Worm (Caenorhabditis elegans) whole organism, late embryonic: Measurements from ENCODE around the gene gst-27.

Experiments
- C38D4.7 ChIP-seq: fragments of 200-800 bp; sonication (Bioruptor generic); optimal IDR thresholded peaks from 2 replicates; lab custom pipeline; 2018; ENCODE audit warnings: mild to moderate bottlenecking, missing genetic modification characterization, moderate library complexity, missing compliant biosample characterization
- ceh-30 ChIP-seq: fragments of 150-350 bp; optimal IDR thresholded peaks from 2 replicates; lab custom pipeline; 2014; ENCODE audit warnings: missing biosample characterization, missing genetic modification characterization
- ceh-31 ChIP-seq: sonication (generic microtip); optimal IDR thresholded peaks from 2 replicates; lab custom pipeline; 2016; ENCODE audit warnings: missing genetic modification characterization, missing compliant biosample characterization
- ets-4 ChIP-seq: sonication (generic microtip); optimal IDR thresholded peaks from 2 replicates; lab custom pipeline; 2016; ENCODE audit warnings: missing genetic modification characterization, missing compliant biosample characterization
- fkh-10 ChIP-seq: fragments of 150-350 bp; optimal IDR thresholded peaks from 2 replicates; lab custom pipeline; 2014; ENCODE audit warnings: missing biosample characterization, missing genetic modification reagents, missing genetic modification characterization
- lim-6 ChIP-seq: sonication (generic microtip); optimal IDR thresholded peaks from 2 replicates; lab custom pipeline; 2016; ENCODE audit warnings: missing genetic modification characterization, missing compliant biosample characterization
- pha-4 ChIP-seq: fragments of 150-350 bp; optimal IDR thresholded peaks from 2 replicates; lab custom pipeline; 2018; ENCODE audit warnings: missing biosample characterization, missing genetic modification reagents, missing genetic modification characterization

ce11 chrII:15183139-15183538 is 17.6 kb upstream of the gst-27 start, which contains the start of gene gst-34:
- no peak for TF ChIP-seq pha-4 (tag; lab: Kevin White, UChicago)
- TF ChIP-seq ceh-30, result no peak
- no peak for TF ChIP-seq fkh-10 (GFP tag; lab: Kevin White, UChicago)
- TF ChIP-seq ets-4 (tag; lab: Kevin White, UChicago), result no peak
- no peak for TF ChIP-seq ceh-31
- TF ChIP-seq lim-6 (tag; lab: Kevin White, UChicago), result no peak
- no peak for TF ChIP-seq C38D4.7
